Worm (Caenorhabditis elegans): ENCODE results near the gene glo-1.

DNA sequence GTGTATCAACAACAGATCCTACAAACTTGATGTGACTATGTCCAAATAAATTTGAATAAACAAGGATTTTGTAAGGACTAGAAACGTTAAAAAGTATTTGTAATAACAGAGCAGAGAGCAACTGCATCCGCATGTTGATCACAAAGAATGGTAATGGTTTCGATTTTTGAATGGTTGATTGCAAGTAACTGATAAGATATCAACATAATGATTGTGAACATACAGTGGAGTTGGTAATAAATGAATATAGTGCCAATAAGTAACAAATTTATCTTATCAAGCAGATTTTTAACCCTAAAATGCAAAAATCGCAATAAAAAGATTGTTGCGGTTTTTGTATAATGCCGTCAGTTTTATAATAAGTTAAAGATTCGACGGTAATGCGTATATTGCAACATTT, 43.0 kb upstream of the glo-1 start, which contains the start of gene ugt-23:
- no peak for TF ChIP-seq him-1 (tag; optimal IDR thresholded peaks at IDR 0.05)
- TF ChIP-seq dao-5 (tag; optimal IDR thresholded peaks at IDR 0.05) = no peak
- no peak for TF ChIP-seq W03F9.2 (tag; optimal IDR thresholded peaks at IDR 0.05)
